Fruit fly (Drosophila melanogaster) whole organism, embryonic: ENCODE data around the gene lectin-24A.
A peak's percentile ranks its signal among the peaks of the same experiment; 100 is the strongest.

Source experiments
- Abd-B ChIP-seq: fragments of 200-800 bp; sonication (Bioruptor generic); optimal IDR thresholded peaks from 2 replicates; lab custom pipeline; 2018; ENCODE audit warnings: missing biosample characterization, mild to moderate bottlenecking, missing genetic modification characterization, moderate library complexity
- BEAF-32 ChIP-seq: fragments of 200-800 bp; sonication (Bioruptor generic); optimal IDR thresholded peaks from 3 replicates; lab custom pipeline; 2017; ENCODE audit warnings: missing biosample characterization, missing genetic modification characterization, mild to moderate bottlenecking, moderate library complexity, missing genetic modification reagents
- CG10274 ChIP-seq: fragments of 200-800 bp; sonication (Bioruptor generic); optimal IDR thresholded peaks from 3 replicates; lab custom pipeline; 2017; ENCODE audit warnings: missing biosample characterization, mild to moderate bottlenecking, missing genetic modification characterization
- CG11085 ChIP-seq: fragments of 200-800 bp; sonication (Bioruptor generic); IDR thresholded peaks from 2 replicates; pipeline ENCODE4 v1.3.6; 2022; ENCODE audit warnings: missing biosample characterization, missing genetic modification characterization
- CG11723 ChIP-seq: fragments of 200-800 bp; sonication (Bioruptor generic); optimal IDR thresholded peaks from 2 replicates; lab custom pipeline; 2017; ENCODE audit warnings: missing biosample characterization, mild to moderate bottlenecking, missing genetic modification characterization
- CG14050 ChIP-seq: fragments of 200-800 bp; sonication (Bioruptor generic); IDR thresholded peaks from 3 replicates; pipeline ENCODE4 v1.3.6; 2022; ENCODE audit warnings: missing biosample characterization, missing genetic modification characterization
- CG15601 ChIP-seq: fragments of 200-800 bp; sonication (Bioruptor generic); optimal IDR thresholded peaks from 3 replicates; lab custom pipeline; 2019; ENCODE audit warnings: missing biosample characterization, mild to moderate bottlenecking, missing genetic modification characterization, moderate library complexity
- CG1603 ChIP-seq: fragments of 200-800 bp; sonication (Bioruptor generic); optimal IDR thresholded peaks from 2 replicates; lab custom pipeline; 2019; ENCODE audit warnings: missing biosample characterization, mild to moderate bottlenecking, missing genetic modification characterization, moderate library complexity
- CG16813 ChIP-seq: fragments of 200-800 bp; sonication (Bioruptor generic); IDR thresholded peaks from 3 replicates; pipeline ENCODE4 v1.3.6; 2022; ENCODE audit warnings: missing biosample characterization, missing genetic modification characterization; ENCODE audit not compliant: partially characterized antibody
- CG17361 ChIP-seq: fragments of 200-800 bp; sonication (Bioruptor generic); IDR thresholded peaks from 3 replicates; pipeline ENCODE4 v1.3.6; 2022; ENCODE audit warnings: missing biosample characterization, missing genetic modification characterization
- CG17385 ChIP-seq: fragments of 200-800 bp; sonication (Bioruptor generic); optimal IDR thresholded peaks from 3 replicates; lab custom pipeline; 2018; ENCODE audit warnings: missing biosample characterization, mild to moderate bottlenecking, missing genetic modification characterization
- CG2116 ChIP-seq: fragments of 200-800 bp; sonication (Bioruptor generic); optimal IDR thresholded peaks from 3 replicates; lab custom pipeline; 2018; ENCODE audit warnings: missing biosample characterization, mild to moderate bottlenecking, missing genetic modification characterization
- CG30020 ChIP-seq: fragments of 200-800 bp; optimal IDR thresholded peaks from 2 replicates; lab custom pipeline; 2019; ENCODE audit warnings: missing biosample characterization, mild to moderate bottlenecking, missing genetic modification characterization, moderate library complexity
- CG32772 ChIP-seq: fragments of 200-800 bp; sonication (Bioruptor generic); IDR thresholded peaks from 2 replicates; pipeline ENCODE4 v1.3.6; 2022; ENCODE audit warnings: missing biosample characterization, missing genetic modification characterization
- CG3847 ChIP-seq: fragments of 200-800 bp; sonication (Bioruptor generic); IDR thresholded peaks from 2 replicates; pipeline ENCODE4 v1.3.6; 2022; ENCODE audit warnings: missing biosample characterization, missing genetic modification characterization
- CG4360 ChIP-seq: fragments of 200-800 bp; sonication (Bioruptor generic); IDR thresholded peaks from 2 replicates; pipeline ENCODE4 v1.3.6; 2022; ENCODE audit warnings: missing biosample characterization, missing genetic modification characterization
- CG4617 ChIP-seq: fragments of 200-800 bp; sonication (Bioruptor generic); optimal IDR thresholded peaks from 3 replicates; lab custom pipeline; 2016; ENCODE audit warnings: missing biosample characterization, missing genetic modification characterization, borderline replicate concordance
- CG8089 ChIP-seq: fragments of 200-800 bp; sonication (Bioruptor generic); optimal IDR thresholded peaks from 3 replicates; lab custom pipeline; 2016; ENCODE audit warnings: missing biosample characterization, missing genetic modification characterization
- CTCF ChIP-seq: fragments of 200-800 bp; sonication (Bioruptor generic); optimal IDR thresholded peaks from 2 replicates; lab custom pipeline; 2017; ENCODE audit warnings: missing biosample characterization, mild to moderate bottlenecking, missing genetic modification characterization, moderate library complexity
- Dll ChIP-seq: fragments of 200-800 bp; sonication (Bioruptor generic); IDR thresholded peaks from 4 replicates; pipeline ENCODE4 v1.3.6; 2022; ENCODE audit warnings: missing biosample characterization, missing genetic modification characterization; ENCODE audit not compliant: partially characterized antibody
- Dp ChIP-seq: fragments of 200-800 bp; sonication (Bioruptor generic); optimal IDR thresholded peaks from 2 replicates; lab custom pipeline; 2018; ENCODE audit warnings: missing biosample characterization, mild to moderate bottlenecking, missing genetic modification characterization, moderate library complexity
- Dref ChIP-seq: fragments of 200-800 bp; sonication (Bioruptor generic); IDR thresholded peaks from 2 replicates; pipeline ENCODE4 v1.3.6; 2022; ENCODE audit warnings: missing biosample characterization, missing genetic modification characterization
- E2f1 ChIP-seq: fragments of 200-800 bp; sonication (Bioruptor generic); IDR thresholded peaks from 2 replicates; pipeline ENCODE4 v1.3.6; 2022; ENCODE audit warnings: missing biosample characterization, missing genetic modification characterization
- E2f2 ChIP-seq: fragments of 200-800 bp; sonication (Bioruptor generic); IDR thresholded peaks from 2 replicates; pipeline ENCODE4 v1.3.6; 2022; ENCODE audit warnings: missing biosample characterization, missing genetic modification characterization
- Ets97D ChIP-seq: fragments of 200-800 bp; sonication (Bioruptor generic); optimal IDR thresholded peaks from 3 replicates; lab custom pipeline; 2016; ENCODE audit warnings: missing biosample characterization, missing genetic modification characterization
- HmgZ ChIP-seq: fragments of 200-800 bp; sonication (Bioruptor generic); optimal IDR thresholded peaks from 2 replicates; lab custom pipeline; 2018; ENCODE audit warnings: missing biosample characterization, mild to moderate bottlenecking, missing genetic modification characterization
- Lhr ChIP-seq: fragments of 200-800 bp; sonication (Bioruptor generic); optimal IDR thresholded peaks from 3 replicates; lab custom pipeline; 2017; ENCODE audit warnings: mild to moderate bottlenecking, missing biosample characterization, missing genetic modification reagents, missing genetic modification characterization
- Lpt ChIP-seq: fragments of >200 bp; optimal IDR thresholded peaks from 2 replicates; lab custom pipeline; 2018; ENCODE audit warnings: missing biosample characterization, missing genetic modification characterization
- MBD-R2 ChIP-seq: fragments of 200-800 bp; sonication (Bioruptor generic); IDR thresholded peaks from 2 replicates; pipeline ENCODE4 v1.3.6; 2022; ENCODE audit warnings: missing biosample characterization, missing genetic modification characterization
- Meics ChIP-seq: fragments of 200-800 bp; sonication (Bioruptor generic); optimal IDR thresholded peaks from 2 replicates; lab custom pipeline; 2017; ENCODE audit warnings: missing biosample characterization, mild to moderate bottlenecking, missing genetic modification characterization
- Mes4 ChIP-seq: fragments of 200-800 bp; sonication (Bioruptor generic); optimal IDR thresholded peaks from 2 replicates; lab custom pipeline; 2016; ENCODE audit warnings: missing biosample characterization, missing genetic modification characterization
- NfI ChIP-seq: fragments of 200-800 bp; sonication (Bioruptor generic); optimal IDR thresholded peaks from 3 replicates; lab custom pipeline; 2018; ENCODE audit warnings: missing biosample characterization, mild to moderate bottlenecking, missing genetic modification characterization, moderate library complexity
- Opbp ChIP-seq: fragments of 200-800 bp; sonication (Bioruptor generic); IDR thresholded peaks from 3 replicates; pipeline ENCODE4 v1.3.6; 2022; ENCODE audit warnings: missing biosample characterization, missing genetic modification characterization; ENCODE audit not compliant: partially characterized antibody
- Sox100B ChIP-seq: fragments of 200-800 bp; sonication (Bioruptor generic); optimal IDR thresholded peaks from 3 replicates; lab custom pipeline; 2018; ENCODE audit warnings: missing biosample characterization, mild to moderate bottlenecking, missing genetic modification characterization
- amos ChIP-seq: fragments of 200-800 bp; sonication (Bioruptor generic); IDR thresholded peaks from 2 replicates; pipeline ENCODE4 v1.3.6; 2022; ENCODE audit warnings: missing biosample characterization, missing genetic modification characterization; ENCODE audit not compliant: partially characterized antibody
- esg ChIP-seq: fragments of 200-800 bp; sonication (Bioruptor generic); conservative IDR thresholded peaks from 2 replicates; pipeline ENCODE4 v1.3.6; 2022; ENCODE audit warnings: missing biosample characterization, missing genetic modification characterization
- eve ChIP-seq, 2 experiments: fragments of >200 bp; optimal IDR thresholded peaks; 2 replicates each; lab custom pipeline; 2017; ENCODE audit warnings: missing biosample characterization in 2 of 2, missing genetic modification characterization in 2 of 2
- gfzf ChIP-seq: fragments of 200-800 bp; sonication (Bioruptor generic); optimal IDR thresholded peaks from 2 replicates; lab custom pipeline; 2016; ENCODE audit warnings: missing biosample characterization, mild to moderate bottlenecking, missing genetic modification characterization, moderate library complexity
- hkb ChIP-seq, 2 experiments: fragments of 200-800 bp in 1 of 2; fragments of >200 bp in 1 of 2; sonication (Bioruptor generic) in 1 of 2; IDR thresholded peaks in 1 of 2; optimal IDR thresholded peaks in 1 of 2; 2 replicates each; pipeline versions ENCODE4 v1.3.6 to Lab custom; 2017 to 2022; ENCODE audit warnings: missing biosample characterization in 1 of 2, missing genetic modification characterization in 1 of 2
- nmo ChIP-seq: fragments of 200-800 bp; sonication (Bioruptor generic); optimal IDR thresholded peaks from 2 replicates; lab custom pipeline; 2018; ENCODE audit warnings: missing biosample characterization, mild to moderate bottlenecking, missing genetic modification characterization, moderate library complexity
- nom ChIP-seq: fragments of 200-800 bp; sonication (Bioruptor generic); optimal IDR thresholded peaks from 2 replicates; lab custom pipeline; 2017; ENCODE audit warnings: missing biosample characterization, missing genetic modification characterization, mild to moderate bottlenecking, moderate library complexity, missing genetic modification reagents
- org-1 ChIP-seq: fragments of 200-800 bp; sonication (Bioruptor generic); optimal IDR thresholded peaks from 2 replicates; lab custom pipeline; 2017; ENCODE audit warnings: missing biosample characterization, missing genetic modification characterization
- phol ChIP-seq: fragments of 200-800 bp; sonication (Bioruptor generic); optimal IDR thresholded peaks from 3 replicates; lab custom pipeline; 2018; ENCODE audit warnings: missing biosample characterization, mild to moderate bottlenecking, missing genetic modification characterization, moderate library complexity
- pzg ChIP-seq: fragments of 200-800 bp; sonication (Bioruptor generic); optimal IDR thresholded peaks from 3 replicates; lab custom pipeline; 2018; ENCODE audit warnings: missing biosample characterization, mild to moderate bottlenecking, missing genetic modification characterization, moderate library complexity
- sd ChIP-seq: fragments of 200-800 bp; sonication (Bioruptor generic); optimal IDR thresholded peaks from 3 replicates; lab custom pipeline; 2018; ENCODE audit warnings: missing biosample characterization, mild to moderate bottlenecking, missing genetic modification characterization, moderate library complexity
- sens ChIP-seq: fragments of 200-800 bp; sonication (Bioruptor generic); peaks from one replicate; lab custom pipeline; 2016; ENCODE audit warnings: missing biosample characterization, missing genetic modification characterization
- sens-2 ChIP-seq: fragments of 200-800 bp; sonication (Bioruptor generic); IDR thresholded peaks from 2 replicates; pipeline ENCODE4 v1.3.6; 2022; ENCODE audit warnings: missing biosample characterization, missing genetic modification characterization
- stwl ChIP-seq: fragments of 200-800 bp; sonication (Bioruptor generic); optimal IDR thresholded peaks from 3 replicates; lab custom pipeline; 2018; ENCODE audit warnings: missing biosample characterization, mild to moderate bottlenecking, missing genetic modification characterization, moderate library complexity
- vvl ChIP-seq: fragments of 200-800 bp; sonication (Bioruptor generic); IDR thresholded peaks from 2 replicates; pipeline ENCODE4 v1.3.6; 2022; ENCODE audit warnings: missing biosample characterization, missing genetic modification characterization
- z ChIP-seq: fragments of 200-800 bp; sonication (Bioruptor generic); IDR thresholded peaks from 3 replicates; pipeline ENCODE4 v1.3.6; 2022; ENCODE audit warnings: missing biosample characterization, missing genetic modification characterization

lectin-24A gene

DNA sequence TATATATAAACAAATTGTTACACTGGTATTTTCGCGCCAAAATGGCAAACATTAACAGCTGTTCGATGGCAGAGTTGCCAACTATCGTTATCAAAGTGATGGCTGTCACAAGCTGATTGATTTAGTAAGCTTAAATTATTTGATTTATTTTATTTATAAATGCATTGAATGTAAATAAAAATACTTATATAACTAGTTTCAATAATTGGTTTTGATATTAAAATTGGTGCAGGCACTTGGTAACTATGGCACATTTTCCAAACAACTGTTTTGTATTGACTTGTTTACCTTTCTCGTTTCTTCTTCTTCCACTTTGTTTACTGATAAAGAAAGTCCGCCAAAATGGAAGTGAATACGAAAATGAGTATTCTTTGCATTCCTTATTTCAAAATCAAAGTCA is 5.9 kb downstream of the lectin-24A start, which contains the start of gene cutlet:
Gene cutlet (minus strand): TSS at position 84 of the 400 bp plus-strand sequence.
- TF ChIP-seq BEAF-32 (GFP tag; lab: Kevin White, UChicago): peak; percentile 48
- peak; percentile 24 for TF ChIP-seq nmo (GFP tag; lab: Kevin White, UChicago)
- peak; percentile 44 for TF ChIP-seq Sox100B
- peak; percentile 99 for TF ChIP-seq phol
- TF ChIP-seq MBD-R2 (GFP tag; lab: Robert Waterston, UW): peak; percentile 92
- TF ChIP-seq Opbp (GFP tag; lab: Robert Waterston, UW): no peak
- peak; percentile 59 for TF ChIP-seq stwl (tag; lab: Kevin White, UChicago)
- TF ChIP-seq Dp (GFP tag; lab: Kevin White, UChicago): peak; percentile 85
- peak; percentile 63 for TF ChIP-seq pzg (GFP tag; lab: Kevin White, UChicago)
- TF ChIP-seq CG11723 (GFP tag; lab: Kevin White, UChicago): no peak
- TF ChIP-seq vvl: 0 out of 2 replicates have a peak, but pooled peaks have one; percentile 23
- TF ChIP-seq amos (GFP tag; lab: Robert Waterston, UW): peak; percentile 22; the same call in 1 of the 2 replicates
- TF ChIP-seq CG10274 (GFP tag; lab: Kevin White, UChicago): no peak
- TF ChIP-seq CG16813 (GFP tag; lab: Robert Waterston, UW): no peak
- TF ChIP-seq CG2116 (GFP tag; lab: Kevin White, UChicago): peak; percentile 3
- peak in 1 of 2 experiments; percentile 27 for TF ChIP-seq eve (GFP tag; optimal IDR thresholded peaks at IDR 0.05; lab: Kevin White, UChicago)
- TF ChIP-seq Abd-B (GFP tag; lab: Kevin White, UChicago): peak; percentile 22
- TF ChIP-seq CG8089 (GFP tag; lab: Kevin White, UChicago): no peak
- TF ChIP-seq HmgZ (tag; lab: Kevin White, UChicago): peak; percentile 6
- TF ChIP-seq NfI: no peak
- TF ChIP-seq nom (GFP tag; lab: Kevin White, UChicago): no peak
- no peak for TF ChIP-seq CG30020 (tag; lab: Kevin White, UChicago)
- peak; percentile 6 for TF ChIP-seq CG4617 (GFP tag; lab: Kevin White, UChicago)
- no peak for TF ChIP-seq CG11085 (GFP tag; lab: Robert Waterston, UW)
- TF ChIP-seq esg (GFP tag; lab: Robert Waterston, UW): no peak
- peak; percentile 63 for TF ChIP-seq sens (GFP tag; lab: Kevin White, UChicago)
- TF ChIP-seq CG17361: 0 out of 3 replicates have a peak, but pooled peaks have one; percentile 8
- TF ChIP-seq CTCF (GFP tag; lab: Kevin White, UChicago): peak; percentile 6
- peak; percentile 25 for TF ChIP-seq gfzf (GFP tag; lab: Kevin White, UChicago)
- TF ChIP-seq Dref (GFP tag; lab: Robert Waterston, UW): peak; percentile 37
- TF ChIP-seq sd (tag; lab: Kevin White, UChicago): peak; percentile 74
- peak; percentile 7 for TF ChIP-seq Ets97D (GFP tag; lab: Kevin White, UChicago)
- TF ChIP-seq E2f2: peak; percentile 91
- TF ChIP-seq sens-2 (GFP tag; lab: Robert Waterston, UW): no peak
- TF ChIP-seq CG14050: no peak
- TF ChIP-seq hkb (optimal IDR thresholded peaks at IDR 0.05; lab: Kevin White, UChicago): no peak
- no peak for TF ChIP-seq hkb (GFP tag; IDR thresholded peaks at IDR 0.05; lab: Robert Waterston, UW)
- peak; percentile 24 for TF ChIP-seq CG15601 (tag; lab: Kevin White, UChicago)
- TF ChIP-seq Meics: peak; percentile 40
- peak; percentile 28 for TF ChIP-seq CG1603
- peak; percentile 86 for TF ChIP-seq E2f1 (GFP tag; lab: Robert Waterston, UW)
- peak; percentile 75 for TF ChIP-seq CG17385 (GFP tag; lab: Kevin White, UChicago)
- no peak for TF ChIP-seq org-1 (GFP tag; lab: Kevin White, UChicago)
- no peak for TF ChIP-seq CG4360 (GFP tag; lab: Robert Waterston, UW)
- TF ChIP-seq CG3847 (GFP tag; lab: Robert Waterston, UW): peak; percentile 57
- TF ChIP-seq Mes4 (GFP tag; lab: Kevin White, UChicago): no peak
- no peak for TF ChIP-seq Lpt (GFP tag; lab: Kevin White, UChicago)
- TF ChIP-seq Dll: peak; percentile 23; the same call in 1 of the 4 replicates
- TF ChIP-seq z (GFP tag; lab: Robert Waterston, UW): no peak
- TF ChIP-seq Lhr (GFP tag; lab: Kevin White, UChicago): peak; percentile 5
- no peak for TF ChIP-seq CG32772 (GFP tag; lab: Robert Waterston, UW)
